Fruit fly (Drosophila melanogaster) whole organism, adult: Measurements from ENCODE around the gene CG10973.

ENCODE experiments used
- CG14711 ChIP-seq: fragments of 200-800 bp; sonication (Bioruptor generic); optimal IDR thresholded peaks from 2 replicates; lab custom pipeline; 2018; ENCODE audit warnings: missing biosample characterization, mild to moderate bottlenecking, missing genetic modification characterization, moderate library complexity
- CG1620 ChIP-seq: fragments of 200-800 bp; sonication (Bioruptor generic); optimal IDR thresholded peaks from 2 replicates; lab custom pipeline; 2016; ENCODE audit warnings: missing biosample characterization, missing genetic modification characterization
- CG5204 ChIP-seq: fragments of 200-800 bp; sonication (Bioruptor generic); optimal IDR thresholded peaks from 2 replicates; lab custom pipeline; 2016; ENCODE audit warnings: missing biosample characterization, missing genetic modification characterization
- CG7101 ChIP-seq: fragments of 200-800 bp; sonication (Bioruptor generic); optimal IDR thresholded peaks from 2 replicates; lab custom pipeline; 2018; ENCODE audit warnings: missing biosample characterization, mild to moderate bottlenecking, missing genetic modification characterization, moderate library complexity
- Clk ChIP-seq: fragments of 200-800 bp; sonication (Bioruptor generic); optimal IDR thresholded peaks from 2 replicates; lab custom pipeline; 2017; ENCODE audit warnings: missing biosample characterization, missing genetic modification characterization
- Crg-1 ChIP-seq: fragments of 200-800 bp; sonication (Bioruptor generic); optimal IDR thresholded peaks from 2 replicates; lab custom pipeline; 2016; ENCODE audit warnings: missing biosample characterization, missing genetic modification characterization
- Mnt ChIP-seq: fragments of 200-800 bp; sonication (Bioruptor generic); optimal IDR thresholded peaks from 2 replicates; lab custom pipeline; 2016; ENCODE audit warnings: missing biosample characterization, mild to moderate bottlenecking, missing genetic modification characterization
- bab1 ChIP-seq: fragments of 200-800 bp; sonication (Bioruptor generic); optimal IDR thresholded peaks from 3 replicates; lab custom pipeline; 2019; ENCODE audit warnings: missing biosample characterization, mild to moderate bottlenecking, missing genetic modification characterization, moderate library complexity
- cnc ChIP-seq, 2 experiments: fragments of >200 bp; optimal IDR thresholded peaks; 2 replicates each; lab custom pipeline; 2017
- ovo ChIP-seq: fragments of 200-800 bp; sonication (Bioruptor generic); optimal IDR thresholded peaks from 2 replicates; lab custom pipeline; 2016; ENCODE audit warnings: missing biosample characterization, missing genetic modification characterization
- tj ChIP-seq: fragments of 200-800 bp; sonication (Bioruptor generic); optimal IDR thresholded peaks from 3 replicates; lab custom pipeline; 2017; ENCODE audit warnings: missing biosample characterization, mild to moderate bottlenecking, missing genetic modification characterization, moderate library complexity
- toe ChIP-seq: fragments of 200-800 bp; sonication (Bioruptor generic); optimal IDR thresholded peaks from 2 replicates; lab custom pipeline; 2016; ENCODE audit warnings: missing biosample characterization, missing genetic modification characterization

DNA sequence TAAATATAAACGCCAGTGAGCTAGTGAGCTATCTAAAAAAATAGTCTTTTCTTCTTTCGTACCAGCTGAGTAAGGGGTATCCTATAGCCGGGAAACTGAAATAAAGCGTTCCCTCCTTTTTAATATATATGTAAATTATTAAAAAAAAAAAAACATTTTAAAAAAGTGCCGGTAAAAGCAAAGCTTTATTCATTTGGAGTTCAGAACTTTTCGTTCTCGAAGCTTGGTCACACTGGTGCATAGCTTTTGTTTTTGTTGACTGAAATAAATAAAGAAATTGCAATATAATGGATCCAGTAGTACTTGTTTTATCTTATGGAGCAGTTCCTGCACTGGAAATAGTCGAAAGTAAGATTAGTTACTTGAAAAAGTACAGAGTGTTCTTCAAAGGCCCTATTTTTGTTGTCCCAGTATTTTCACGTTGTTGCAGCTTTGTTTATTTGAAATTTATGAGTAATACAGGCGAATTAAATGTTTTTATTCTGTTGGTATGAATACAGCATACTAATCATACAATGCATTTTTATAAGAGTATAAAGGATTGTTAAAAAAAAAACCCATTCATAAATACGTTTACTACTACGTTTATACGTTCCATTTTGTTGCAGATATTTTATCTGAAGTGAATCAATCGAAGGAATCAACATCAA, 9.3 kb downstream of the CG10973 start, which contains the start of gene CG32109:
- TF ChIP-seq bab1 (GFP tag; lab: Kevin White, UChicago) (peak; percentile 36), Clk (GFP tag; lab: Kevin White, UChicago) (no peak), CG5204 (GFP tag; lab: Kevin White, UChicago) (no peak), CG14711 (tag; lab: Kevin White, UChicago) (no peak), Mnt (GFP tag; lab: Kevin White, UChicago) (no peak), cnc (optimal IDR thresholded peaks at IDR 0.05; lab: Kevin White, UChicago) (no peak), tj (GFP tag; lab: Kevin White, UChicago) (no peak), CG1620 (GFP tag; lab: Kevin White, UChicago) (no peak), toe (GFP tag; lab: Kevin White, UChicago) (no peak), CG7101 (tag; lab: Kevin White, UChicago) (no peak), Crg-1 (GFP tag; lab: Kevin White, UChicago) (no peak), ovo (GFP tag; lab: Kevin White, UChicago) (no peak)
